Worm (Caenorhabditis elegans): ENCODE results near the gene fip-1.

Gene fip-1

DNA sequence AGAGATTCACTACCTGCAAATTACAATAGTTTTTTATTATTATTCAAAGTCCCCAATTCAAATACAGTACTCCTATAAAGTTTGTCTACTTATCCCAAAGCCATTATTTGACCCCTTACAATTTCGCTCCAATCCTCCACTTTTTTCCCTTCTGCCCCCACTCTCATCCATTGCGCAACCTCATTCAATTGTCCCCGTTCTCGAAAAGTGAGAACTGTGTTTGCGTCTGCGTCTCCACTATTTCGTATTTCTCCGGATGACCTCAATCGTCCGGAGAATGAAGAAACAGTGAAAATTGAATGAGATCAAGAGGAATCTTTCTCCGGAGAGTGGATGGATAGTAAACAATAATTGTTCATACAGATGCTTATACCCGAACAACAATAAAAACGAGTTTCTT is 42.9 kb upstream of the fip-1 start:
- TF ChIP-seq ceh-31 (tag; optimal IDR thresholded peaks at IDR 0.05), result peak; percentile 0
- no peak for TF ChIP-seq C38D4.7 (GFP tag; optimal IDR thresholded peaks at IDR 0.05)

DNA sequence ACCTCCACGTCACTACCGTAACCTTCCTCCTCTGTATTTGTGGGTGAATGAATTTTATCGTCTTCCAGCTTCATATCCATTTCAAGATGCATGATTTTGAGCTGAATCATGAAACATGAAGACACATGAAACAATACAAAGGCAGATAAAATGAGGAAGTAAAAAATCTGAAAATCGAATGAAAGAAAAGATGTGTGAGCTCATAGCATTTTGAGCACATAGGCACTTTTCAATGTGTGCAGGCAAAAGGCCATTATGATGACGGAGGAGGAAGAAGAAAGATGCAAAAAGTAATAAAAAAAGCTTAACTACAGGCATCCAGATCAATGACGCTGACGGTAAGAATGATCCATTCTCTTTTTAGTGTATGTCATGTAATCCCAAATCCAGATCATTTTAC is 41.8 kb upstream of the fip-1 start, which contains the start of gene ztf-30:
ztf-30 (minus strand) TSS at position 101 of the 400 bp plus-strand sequence.
- TF ChIP-seq elt-2 (tag; optimal IDR thresholded peaks at IDR 0.05) (no peak), ceh-24 (tag; optimal IDR thresholded peaks at IDR 0.05) (no peak), hlh-30 (tag; optimal IDR thresholded peaks at IDR 0.05; ENCODE audit: insufficient read depth) (no peak), sox-2 (GFP tag; IDR thresholded peaks at IDR 0.05) (no peak), pha-4 (tag; optimal IDR thresholded peaks at IDR 0.05) (no peak), nhr-11 (tag; optimal IDR thresholded peaks at IDR 0.05) (no peak), ceh-14 (tag; optimal IDR thresholded peaks at IDR 0.05) (no peak), ets-4 (tag; optimal IDR thresholded peaks at IDR 0.05) (no peak), pag-3 (tag; optimal IDR thresholded peaks at IDR 0.05; ENCODE audit: borderline replicate concordance) (no peak)

DNA sequence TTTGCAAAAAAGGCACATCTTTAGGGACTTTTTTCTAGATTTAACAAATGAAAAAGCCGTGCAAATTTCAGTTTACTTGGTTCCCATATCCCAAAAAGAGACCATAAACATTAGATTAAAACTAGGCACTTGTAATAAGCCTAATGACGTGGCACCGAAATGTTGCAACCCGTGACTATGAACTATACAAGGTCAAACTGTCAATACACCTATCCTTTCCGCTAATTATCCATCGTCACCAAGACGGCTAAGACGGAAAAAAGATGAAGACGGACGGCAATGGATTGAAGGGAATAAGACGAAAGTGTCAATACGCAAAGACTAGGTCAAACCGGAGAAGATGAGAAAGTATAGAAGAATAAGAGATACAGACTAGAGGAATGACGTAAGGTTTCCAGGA is 40.6 kb upstream of the fip-1 start:
- TF ChIP-seq K02D7.2 (tag; optimal IDR thresholded peaks at IDR 0.05) (no peak), fax-1 (tag; optimal IDR thresholded peaks at IDR 0.05) (no peak), fkh-6 (tag; optimal IDR thresholded peaks at IDR 0.05) (no peak), madf-2 (tag; optimal IDR thresholded peaks at IDR 0.05) (no peak), gmeb-2 (tag; optimal IDR thresholded peaks at IDR 0.05) (no peak), che-1 (tag; optimal IDR thresholded peaks at IDR 0.05) (no peak), unc-42 (tag; optimal IDR thresholded peaks at IDR 0.05) (no peak), F13H6.1 (tag; optimal IDR thresholded peaks at IDR 0.05) (no peak)

DNA sequence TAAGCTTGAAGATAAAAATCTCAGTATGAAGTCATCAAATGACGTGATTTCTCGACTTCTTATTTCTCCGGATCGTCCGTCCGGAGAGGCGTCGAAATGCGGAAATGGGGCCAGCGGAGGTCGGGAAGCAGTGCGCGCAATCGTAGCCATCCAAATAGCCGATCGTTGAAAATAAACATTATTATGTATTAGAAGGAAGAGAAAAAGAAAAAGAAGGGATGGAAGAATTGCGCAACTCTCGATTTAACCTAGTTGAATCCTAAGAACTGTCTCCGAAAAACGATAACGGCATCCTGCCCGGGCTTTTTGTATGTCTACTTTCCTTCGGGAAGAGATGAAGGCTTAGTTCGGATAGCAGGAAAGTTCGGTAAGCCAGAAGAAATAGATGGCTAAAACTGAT is 37.4 kb upstream of the fip-1 start:
- no peak for TF ChIP-seq nfya-1 (tag; optimal IDR thresholded peaks at IDR 0.05)
- no peak for TF ChIP-seq mec-3 (tag; optimal IDR thresholded peaks at IDR 0.05; ENCODE audit: borderline replicate concordance)
- no peak for TF ChIP-seq unc-55 (GFP tag; optimal IDR thresholded peaks at IDR 0.05)
- TF ChIP-seq fkh-6 (tag; optimal IDR thresholded peaks at IDR 0.05), result no peak
- no peak for TF ChIP-seq ceh-24 (tag; optimal IDR thresholded peaks at IDR 0.05)
- no peak for TF ChIP-seq ztf-16 (tag; optimal IDR thresholded peaks at IDR 0.05)
- no peak for TF ChIP-seq ama-1 (optimal IDR thresholded peaks at IDR 0.05)
- no peak for TF ChIP-seq pat-9 (tag; optimal IDR thresholded peaks at IDR 0.05)
- TF ChIP-seq ceh-22 (tag; optimal IDR thresholded peaks at IDR 0.05), result no peak
- TF ChIP-seq che-1 (tag; optimal IDR thresholded peaks at IDR 0.05), result no peak
- no peak for TF ChIP-seq elt-4 (tag; optimal IDR thresholded peaks at IDR 0.05)
- no peak for TF ChIP-seq C08G9.2 (tag; optimal IDR thresholded peaks at IDR 0.05)
- TF ChIP-seq dmd-4 (tag; optimal IDR thresholded peaks at IDR 0.05; ENCODE audit: borderline replicate concordance), result no peak
- no peak for TF ChIP-seq K02D7.2 (tag; optimal IDR thresholded peaks at IDR 0.05)
- no peak for TF ChIP-seq ceh-6 (GFP tag; optimal IDR thresholded peaks at IDR 0.05)
- TF ChIP-seq tbx-7 (tag; optimal IDR thresholded peaks at IDR 0.05), result no peak
- no peak for TF ChIP-seq pros-1 (tag; optimal IDR thresholded peaks at IDR 0.05)

DNA sequence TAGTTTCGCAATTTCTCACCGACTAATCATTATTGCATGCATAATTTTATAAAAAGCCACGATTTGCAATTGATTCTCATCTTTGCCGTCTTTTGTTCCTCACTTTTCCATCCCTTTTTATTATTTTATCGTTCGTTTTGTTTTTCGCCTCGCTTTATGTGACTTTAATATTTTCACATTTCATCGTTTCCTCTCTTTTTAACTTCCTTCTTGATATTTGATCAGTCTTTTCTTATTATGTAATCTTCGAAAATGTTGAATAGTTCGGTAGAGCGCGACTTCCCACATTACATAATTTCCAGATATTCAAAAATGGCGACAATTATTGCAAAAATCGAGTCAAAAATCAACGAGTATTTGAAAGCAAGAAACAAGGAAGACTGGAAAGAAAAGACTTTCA is 34.0 kb upstream of the fip-1 start, which contains the start of gene C06E1.1:
C06E1.1 (plus strand) TSS at position 301 of the 400 bp plus-strand sequence.
- no peak for TF ChIP-seq nfya-1 (tag; optimal IDR thresholded peaks at IDR 0.05)
- no peak for TF ChIP-seq hlh-15 (tag; optimal IDR thresholded peaks at IDR 0.05)
- TF ChIP-seq unc-86 (tag; optimal IDR thresholded peaks at IDR 0.05), result no peak
- TF ChIP-seq pat-9 (tag; optimal IDR thresholded peaks at IDR 0.05), result no peak

DNA sequence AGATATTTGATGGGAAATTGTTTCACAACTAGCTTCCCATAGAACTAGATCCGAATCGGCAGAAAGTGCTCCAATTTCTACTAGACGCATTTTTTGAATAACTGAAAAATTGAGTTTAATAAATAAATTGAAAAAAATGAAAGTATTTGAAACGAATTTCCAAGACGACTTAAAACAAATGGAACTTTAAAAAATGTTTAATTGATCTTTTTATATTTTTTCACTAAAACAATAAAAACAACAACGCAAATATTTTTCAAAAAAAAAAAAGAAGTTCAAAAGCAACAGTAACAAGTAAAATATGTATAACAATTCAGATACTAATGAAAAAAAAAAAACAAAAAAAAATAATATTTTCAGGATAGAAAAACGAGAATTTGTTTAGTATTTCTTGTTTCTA is 29.9 kb upstream of the fip-1 start, which contains the start of gene C06E1.9:
C06E1.9 (minus strand) TSS at position 101 of the 400 bp plus-strand sequence.
- TF ChIP-seq hlh-6 (tag; optimal IDR thresholded peaks at IDR 0.05), result no peak
- no peak for TF ChIP-seq ets-4 (tag; optimal IDR thresholded peaks at IDR 0.05)
- TF ChIP-seq che-1 (tag; optimal IDR thresholded peaks at IDR 0.05), result no peak
- no peak for TF ChIP-seq K09A11.1 (tag; optimal IDR thresholded peaks at IDR 0.05; ENCODE audit: insufficient read depth)
- no peak for TF ChIP-seq C08G9.2 (tag; optimal IDR thresholded peaks at IDR 0.05)
- no peak for TF ChIP-seq C38D4.7 (GFP tag; optimal IDR thresholded peaks at IDR 0.05)
- TF ChIP-seq npax-4 (tag; optimal IDR thresholded peaks at IDR 0.05), result no peak
- TF ChIP-seq rnt-1 (tag; optimal IDR thresholded peaks at IDR 0.05), result no peak
- no peak for TF ChIP-seq nfya-1 (tag; optimal IDR thresholded peaks at IDR 0.05)
- no peak for TF ChIP-seq ama-1 (optimal IDR thresholded peaks at IDR 0.05)
- no peak for TF ChIP-seq ceh-45 (GFP tag; IDR thresholded peaks at IDR 0.05)
- TF ChIP-seq ceh-6 (GFP tag; optimal IDR thresholded peaks at IDR 0.05), result no peak
- TF ChIP-seq nhr-232 (tag; optimal IDR thresholded peaks at IDR 0.05), result no peak
- TF ChIP-seq ceh-31 (tag; optimal IDR thresholded peaks at IDR 0.05), result no peak
- no peak for TF ChIP-seq pqm-1 (tag; optimal IDR thresholded peaks at IDR 0.05)
- TF ChIP-seq ceh-9 (tag; optimal IDR thresholded peaks at IDR 0.05), result no peak
- no peak for TF ChIP-seq fax-1 (tag; optimal IDR thresholded peaks at IDR 0.05)

Measured in whole organism, late embryonic.